Worm (Caenorhabditis elegans) whole organism, L3 larva: ENCODE measurements around the gene T06D8.2.
A peak's percentile ranks its signal among the peaks of the same experiment; 100 is the strongest.

Source experiments
- R02D3.7 ChIP-seq: fragments of 150-350 bp; optimal IDR thresholded peaks from 2 replicates; lab custom pipeline; 2014; ENCODE audit warnings: missing biosample characterization, missing genetic modification characterization
- aly-2 ChIP-seq: fragments of 150-350 bp; optimal IDR thresholded peaks from 2 replicates; lab custom pipeline; 2014; ENCODE audit warnings: missing biosample characterization, missing genetic modification characterization
- ama-1 ChIP-seq: fragments of 150-350 bp; optimal IDR thresholded peaks from 2 replicates; lab custom pipeline; 2018
- ceh-16 ChIP-seq: sonication (generic microtip); optimal IDR thresholded peaks from 2 replicates; lab custom pipeline; 2017; ENCODE audit warnings: missing biosample characterization, missing genetic modification characterization
- ceh-28 ChIP-seq: fragments of 150-350 bp; optimal IDR thresholded peaks from 2 replicates; lab custom pipeline; 2014; ENCODE audit warnings: missing biosample characterization, missing genetic modification reagents, missing genetic modification characterization
- daf-12 ChIP-seq: fragments of 150-350 bp; optimal IDR thresholded peaks from 2 replicates; lab custom pipeline; 2014; ENCODE audit warnings: missing biosample characterization, missing genetic modification reagents, missing genetic modification characterization
- egl-5 ChIP-seq: fragments of 150-350 bp; optimal IDR thresholded peaks from 2 replicates; lab custom pipeline; 2017; ENCODE audit warnings: missing biosample characterization, missing genetic modification reagents, missing genetic modification characterization, inconsistent platforms
- elt-1 ChIP-seq: fragments of 150-350 bp; optimal IDR thresholded peaks from 2 replicates; lab custom pipeline; 2014; ENCODE audit warnings: missing biosample characterization, missing genetic modification characterization
- elt-2 ChIP-seq: sonication (generic microtip); optimal IDR thresholded peaks from 2 replicates; lab custom pipeline; 2016; ENCODE audit warnings: missing genetic modification reagents, mild to moderate bottlenecking, missing genetic modification characterization, missing compliant biosample characterization
- eor-1 ChIP-seq, 2 experiments: fragments of 150-350 bp; optimal IDR thresholded peaks; 2 replicates each; lab custom pipeline; 2014 to 2018; ENCODE audit warnings: missing biosample characterization in 2 of 2, missing genetic modification characterization in 2 of 2
- fkh-2 ChIP-seq: fragments of 150-350 bp; optimal IDR thresholded peaks from 2 replicates; lab custom pipeline; 2014; ENCODE audit warnings: missing biosample characterization, missing genetic modification reagents, missing genetic modification characterization
- fos-1 ChIP-seq: fragments of 150-350 bp; optimal IDR thresholded peaks from 2 replicates; lab custom pipeline; 2014; ENCODE audit warnings: missing biosample characterization, missing genetic modification characterization
- hmg-11 ChIP-seq: sonication (generic microtip); optimal IDR thresholded peaks from 2 replicates; lab custom pipeline; 2016; ENCODE audit warnings: missing genetic modification characterization, missing compliant biosample characterization
- jun-1 ChIP-seq: fragments of 150-350 bp; optimal IDR thresholded peaks from 2 replicates; lab custom pipeline; 2014; ENCODE audit warnings: missing biosample characterization, missing genetic modification reagents, missing genetic modification characterization
- lin-15B ChIP-seq: fragments of 150-350 bp; optimal IDR thresholded peaks from 2 replicates; lab custom pipeline; 2014; ENCODE audit warnings: missing biosample characterization, missing genetic modification characterization
- lsy-12 ChIP-seq: sonication (generic microtip); optimal IDR thresholded peaks from 2 replicates; lab custom pipeline; 2016; ENCODE audit warnings: mild to moderate bottlenecking, missing genetic modification characterization, missing compliant biosample characterization
- mdl-1 ChIP-seq: fragments of 150-350 bp; optimal IDR thresholded peaks from 2 replicates; lab custom pipeline; 2014; ENCODE audit warnings: missing biosample characterization, missing genetic modification characterization
- mml-1 ChIP-seq: fragments of 150-350 bp; sonication (generic microtip); optimal IDR thresholded peaks from 3 replicates; lab custom pipeline; 2014; ENCODE audit warnings: missing biosample characterization, missing genetic modification characterization
- nfya-1 ChIP-seq: sonication (generic microtip); optimal IDR thresholded peaks from 2 replicates; lab custom pipeline; 2017; ENCODE audit warnings: missing genetic modification characterization, mild to moderate bottlenecking, missing compliant biosample characterization, antibody characterized with exemption, moderate library complexity; ENCODE audit not compliant: insufficient read depth
- nhr-11 ChIP-seq: fragments of 150-350 bp; optimal IDR thresholded peaks from 2 replicates; lab custom pipeline; 2014; ENCODE audit warnings: missing biosample characterization, missing genetic modification characterization
- nhr-12 ChIP-seq: fragments of 150-350 bp; optimal IDR thresholded peaks from 2 replicates; lab custom pipeline; 2014; ENCODE audit warnings: missing biosample characterization, missing genetic modification characterization
- nhr-25 ChIP-seq: sonication (generic microtip); optimal IDR thresholded peaks from 2 replicates; lab custom pipeline; 2017; ENCODE audit warnings: missing biosample characterization, missing genetic modification characterization
- nhr-43 ChIP-seq: sonication (generic microtip); optimal IDR thresholded peaks from 2 replicates; lab custom pipeline; 2016; ENCODE audit warnings: mild to moderate bottlenecking, missing genetic modification characterization, missing compliant biosample characterization; ENCODE audit not compliant: poor library complexity, severe bottlenecking
- nhr-67 ChIP-seq: fragments of 150-350 bp; optimal IDR thresholded peaks from 2 replicates; lab custom pipeline; 2014; ENCODE audit warnings: missing biosample characterization, missing genetic modification characterization
- nhr-76 ChIP-seq: fragments of 150-350 bp; sonication (generic microtip); optimal IDR thresholded peaks from 5 replicates; lab custom pipeline; 2014; ENCODE audit warnings: missing biosample characterization, missing genetic modification characterization
- nhr-77 ChIP-seq: fragments of 150-350 bp; optimal IDR thresholded peaks from 2 replicates; lab custom pipeline; 2014; ENCODE audit warnings: missing biosample characterization, missing genetic modification characterization
- pqm-1 ChIP-seq: fragments of 150-350 bp; optimal IDR thresholded peaks from 2 replicates; lab custom pipeline; 2017; ENCODE audit warnings: missing biosample characterization, missing genetic modification characterization, inconsistent platforms
- sea-2 ChIP-seq: fragments of 150-350 bp; sonication (generic microtip); optimal IDR thresholded peaks from 4 replicates; lab custom pipeline; 2014; ENCODE audit warnings: missing biosample characterization, missing genetic modification reagents, missing genetic modification characterization
- snpc-4 ChIP-seq: fragments of 150-350 bp; optimal IDR thresholded peaks from 2 replicates; lab custom pipeline; 2014; ENCODE audit warnings: missing biosample characterization, missing genetic modification characterization
- unc-39 ChIP-seq: sonication (generic microtip); optimal IDR thresholded peaks from 4 replicates; lab custom pipeline; 2017; ENCODE audit warnings: missing biosample characterization, missing genetic modification characterization
- unc-62 ChIP-seq: fragments of 150-350 bp; sonication (generic microtip); optimal IDR thresholded peaks from 4 replicates; lab custom pipeline; 2014; ENCODE audit warnings: missing biosample characterization, missing genetic modification reagents, missing genetic modification characterization
- ztf-11 ChIP-seq: fragments of 150-350 bp; optimal IDR thresholded peaks from 2 replicates; lab custom pipeline; 2014; ENCODE audit warnings: missing biosample characterization, missing genetic modification characterization

Gene T06D8.2

DNA sequence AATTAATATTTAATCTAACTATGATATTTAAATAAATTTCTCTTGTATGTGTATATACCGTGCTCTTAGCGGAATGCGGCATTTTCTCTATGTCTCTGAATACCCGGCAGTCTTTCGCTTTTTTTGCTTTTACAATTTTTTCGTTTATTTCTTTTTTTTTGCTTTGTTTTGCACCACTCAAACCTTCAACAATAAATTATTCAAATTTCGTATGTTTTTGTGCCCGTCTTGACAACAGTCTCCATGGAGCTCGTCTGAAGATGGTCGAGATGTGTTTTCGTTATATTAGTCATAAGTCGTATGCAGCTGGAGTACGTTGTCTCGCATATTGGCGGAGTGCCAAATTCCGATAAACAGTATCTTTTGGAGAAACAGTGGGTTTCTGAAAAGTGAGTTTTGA is at the start of gene T06D8.2:
TSS of gene T06D8.2 (plus strand) at position 301 of the 400 bp plus-strand sequence.
- TF ChIP-seq lin-15B (tag; lab: Kevin White, UChicago): no peak
- no peak for TF ChIP-seq unc-39
- no peak for TF ChIP-seq pqm-1 (tag; lab: Kevin White, UChicago)
- TF ChIP-seq nfya-1: no peak
- no peak for TF ChIP-seq eor-1 (tag; optimal IDR thresholded peaks at IDR 0.05; lab: Kevin White, UChicago)
- TF ChIP-seq mml-1 (tag; lab: Kevin White, UChicago): no peak
- TF ChIP-seq ceh-28 (tag; lab: Kevin White, UChicago): no peak
- TF ChIP-seq R02D3.7 (tag; lab: Kevin White, UChicago): no peak
- TF ChIP-seq ceh-16 (tag; lab: Kevin White, UChicago): no peak
- TF ChIP-seq nhr-25: no peak
- no peak for TF ChIP-seq egl-5
- no peak for TF ChIP-seq lsy-12 (tag; lab: Kevin White, UChicago)
- no peak for TF ChIP-seq ztf-11 (tag; lab: Kevin White, UChicago)
- TF ChIP-seq daf-12 (tag; lab: Kevin White, UChicago): no peak
- TF ChIP-seq nhr-12 (tag; lab: Kevin White, UChicago): no peak
- TF ChIP-seq elt-1: no peak
- TF ChIP-seq nhr-67 (tag; lab: Kevin White, UChicago): no peak
- no peak for TF ChIP-seq unc-62 (GFP tag; lab: Kevin White, UChicago)
- TF ChIP-seq fkh-2 (tag; lab: Kevin White, UChicago): no peak
- no peak for TF ChIP-seq elt-2 (tag; lab: Kevin White, UChicago)

DNA sequence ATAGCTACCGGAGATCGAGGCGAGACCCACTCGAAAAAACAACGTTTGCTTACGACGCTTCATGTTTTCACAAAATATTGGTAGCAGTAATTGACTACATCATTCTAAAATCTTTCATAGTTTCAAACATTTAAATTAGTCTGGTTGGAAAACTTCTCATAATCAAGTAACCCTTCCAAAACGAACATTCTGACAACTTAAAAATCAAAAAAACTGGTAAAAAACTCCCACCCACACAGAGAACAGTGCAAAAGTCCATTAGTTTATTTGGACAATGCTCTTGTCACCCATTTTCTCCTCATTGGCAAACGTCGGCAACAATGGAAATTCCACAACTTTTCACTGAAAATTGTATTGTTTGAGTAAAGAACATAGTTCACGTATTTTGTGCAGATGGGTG is 49.1 kb upstream of the T06D8.2 start, which contains the start of gene F37H8.6:
TSS of gene F37H8.6 (minus strand) at position 101 of the 400 bp plus-strand sequence.
- TF ChIP-seq nfya-1 (no peak), jun-1 (tag; lab: Kevin White, UChicago) (no peak), unc-39 (no peak), nhr-11 (tag; lab: Kevin White, UChicago) (no peak), hmg-11 (tag; lab: Kevin White, UChicago) (no peak), unc-62 (GFP tag; lab: Kevin White, UChicago) (no peak)

DNA sequence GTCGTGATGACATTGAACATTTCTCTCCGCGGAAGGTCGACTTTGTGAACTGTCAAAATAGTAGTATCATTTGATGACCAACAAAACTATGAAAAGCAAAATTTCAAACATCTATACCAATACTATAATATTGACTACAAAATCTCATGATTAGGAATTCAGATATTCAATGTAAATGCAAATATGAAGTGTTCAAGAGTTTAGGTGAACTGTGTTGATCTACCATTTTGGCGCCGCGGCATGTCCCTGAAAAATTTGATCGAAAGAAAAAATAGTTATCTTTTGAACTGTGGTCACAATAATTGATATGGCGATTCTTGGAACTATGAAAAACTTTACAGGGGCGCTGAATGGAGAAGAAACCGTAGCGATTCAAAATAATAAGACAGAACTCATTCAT is 47.7 kb upstream of the T06D8.2 start:
- TF ChIP-seq mdl-1 (tag; lab: Kevin White, UChicago) (no peak), nhr-11 (tag; lab: Kevin White, UChicago) (no peak), nhr-76 (no peak), fos-1 (tag; lab: Kevin White, UChicago) (no peak), ztf-11 (tag; lab: Kevin White, UChicago) (no peak)
- TF ChIP-seq, all 47 proteins: peak for 0

DNA sequence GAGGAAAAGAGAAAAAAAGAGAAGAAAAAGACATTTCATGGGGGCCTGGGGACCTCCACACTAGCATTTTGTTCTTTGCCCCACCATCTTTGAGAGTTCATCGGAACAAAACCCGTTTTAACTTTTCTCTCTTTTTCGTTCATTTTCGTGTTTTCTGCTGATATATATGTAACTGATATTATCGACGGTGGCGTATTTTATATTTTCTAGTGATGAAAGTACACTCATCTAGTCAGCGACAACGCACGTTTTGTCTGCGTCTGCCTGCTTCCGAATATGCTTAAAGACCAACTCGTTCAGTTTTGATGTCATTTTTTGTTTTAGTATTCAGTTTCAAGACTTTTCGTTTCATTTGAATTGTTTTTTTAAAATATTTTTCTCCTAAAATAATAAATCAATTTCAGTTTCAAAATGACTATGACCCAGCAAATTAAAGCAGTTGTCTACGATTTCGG is 45.2 kb upstream of the T06D8.2 start, which contains the start of gene bigr-1:
TSS of gene bigr-1 (plus strand) at position 405 of the 455 bp plus-strand sequence.
- no peak for TF ChIP-seq nhr-12 (tag; lab: Kevin White, UChicago)
- TF ChIP-seq hmg-11 (tag; lab: Kevin White, UChicago): no peak
- TF ChIP-seq pqm-1 (tag; lab: Kevin White, UChicago): peak; percentile 73
- no peak for TF ChIP-seq nhr-77 (tag; lab: Kevin White, UChicago)
- TF ChIP-seq elt-2 (tag; lab: Kevin White, UChicago): peak; percentile 61
- TF ChIP-seq ztf-11 (tag; lab: Kevin White, UChicago): no peak
- peak; percentile 30 for TF ChIP-seq nfya-1
- TF ChIP-seq nhr-43 (tag; lab: Kevin White, UChicago): peak; percentile 46
- no peak for TF ChIP-seq sea-2 (GFP tag; lab: Kevin White, UChicago)
- no peak for TF ChIP-seq aly-2 (tag; lab: Kevin White, UChicago)

DNA sequence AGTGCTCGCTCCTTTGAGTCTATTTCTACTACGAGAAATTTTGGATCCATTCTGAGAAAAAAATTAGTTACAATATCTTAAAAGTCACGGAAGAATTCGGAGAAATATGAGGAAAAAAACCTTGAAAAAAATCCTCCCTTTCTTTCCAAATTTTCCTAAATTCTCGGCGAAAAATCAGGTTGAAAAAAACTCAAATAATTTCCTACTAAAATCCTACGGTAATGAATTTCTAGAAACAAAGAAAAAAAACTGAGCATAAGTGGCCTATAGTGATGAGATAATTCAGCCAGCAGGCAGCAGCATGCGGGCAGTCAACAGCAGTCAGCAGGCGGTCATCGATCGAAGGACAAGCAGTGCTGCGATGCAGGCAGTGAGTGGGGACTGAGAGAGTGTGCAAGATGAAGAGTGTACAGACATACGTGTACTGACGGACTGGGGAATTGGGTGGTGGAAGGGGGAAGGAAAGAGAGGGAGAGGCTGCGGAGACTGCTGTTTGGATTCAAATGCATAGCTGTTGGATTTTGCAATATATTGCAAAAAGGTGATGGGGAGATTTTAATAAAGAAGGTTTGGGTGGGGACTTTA is 41.6 kb upstream of the T06D8.2 start, which contains the start of gene lir-3:
TSS of gene lir-3 (minus strand) at position 51 of the 585 bp plus-strand sequence.
- peak; percentile 21 for TF ChIP-seq snpc-4
- TF ChIP-seq lin-15B (tag; lab: Kevin White, UChicago): peak; percentile 46
- peak; percentile 10 for TF ChIP-seq elt-2 (tag; lab: Kevin White, UChicago)
- peak; percentile 68 for TF ChIP-seq egl-5
- TF ChIP-seq ceh-28 (tag; lab: Kevin White, UChicago): peak; percentile 30
- TF ChIP-seq mml-1 (tag; lab: Kevin White, UChicago): no peak
- no peak for TF ChIP-seq nhr-11 (tag; lab: Kevin White, UChicago)
- no peak for TF ChIP-seq fkh-2 (tag; lab: Kevin White, UChicago)
- TF ChIP-seq ama-1 (lab: Kevin White, UChicago): no peak
- TF ChIP-seq R02D3.7 (tag; lab: Kevin White, UChicago): no peak
- peak; percentile 80 for TF ChIP-seq hmg-11 (tag; lab: Kevin White, UChicago)
- peak; percentile 69 for TF ChIP-seq nfya-1
- TF ChIP-seq ztf-11 (tag; lab: Kevin White, UChicago): no peak
- no peak for TF ChIP-seq aly-2 (tag; lab: Kevin White, UChicago)
- TF ChIP-seq, all 47 proteins: peak for 7
